Worm (Caenorhabditis elegans) whole organism, L1 larva: ENCODE data around the gene nhr-122.
A peak's percentile ranks its signal among the peaks of the same experiment; 100 is the strongest.

Experiments used
- C04F5.9 ChIP-seq: sonication (generic microtip); optimal IDR thresholded peaks from 2 replicates; lab custom pipeline; 2016; ENCODE audit warnings: missing genetic modification characterization, missing compliant biosample characterization
- C16A3.4 ChIP-seq: fragments of 150-350 bp; optimal IDR thresholded peaks from 2 replicates; lab custom pipeline; 2014; ENCODE audit warnings: missing biosample characterization, missing genetic modification characterization
- C34B4.2 ChIP-seq: sonication (generic microtip); optimal IDR thresholded peaks from 2 replicates; lab custom pipeline; 2017; ENCODE audit warnings: mild to moderate bottlenecking, missing genetic modification characterization, missing compliant biosample characterization
- F16B12.6 ChIP-seq: fragments of 150-350 bp; optimal IDR thresholded peaks from 2 replicates; lab custom pipeline; 2014; ENCODE audit warnings: missing biosample characterization, missing genetic modification characterization
- Y116A8C.19 ChIP-seq: sonication (generic microtip); optimal IDR thresholded peaks from 2 replicates; lab custom pipeline; 2016; ENCODE audit warnings: missing compliant biosample characterization, missing genetic modification characterization, borderline replicate concordance
- ceh-63 ChIP-seq: fragments of 200-800 bp; sonication (Bioruptor generic); optimal IDR thresholded peaks from 2 replicates; lab custom pipeline; 2018; ENCODE audit warnings: mild to moderate bottlenecking, missing genetic modification characterization, missing compliant biosample characterization
- ceh-88 ChIP-seq: fragments of 200-800 bp; sonication (Bioruptor generic); IDR thresholded peaks from 2 replicates; pipeline ENCODE4 v1.3.6; 2022; ENCODE audit warnings: missing genetic modification characterization, missing compliant biosample characterization
- ces-1 ChIP-seq: fragments of 150-350 bp; optimal IDR thresholded peaks from 2 replicates; lab custom pipeline; 2014; ENCODE audit warnings: missing biosample characterization, missing genetic modification reagents, missing genetic modification characterization
- dsc-1 ChIP-seq: sonication (generic microtip); optimal IDR thresholded peaks from 2 replicates; lab custom pipeline; 2016; ENCODE audit warnings: mild to moderate bottlenecking, missing genetic modification characterization, missing compliant biosample characterization
- efl-1 ChIP-seq, 4 experiments: fragments of 150-350 bp; optimal IDR thresholded peaks in 3 of 4; peaks in 1 of 4; 1 replicate in 1 of 4; 2 replicates in 3 of 4; lab custom pipeline; 2014; ENCODE audit warnings: missing biosample characterization in 2 of 4, missing genetic modification characterization in 2 of 4, missing genetic modification reagents in 2 of 4
- ets-5 ChIP-seq: fragments of 200-800 bp; sonication (Bioruptor generic); IDR thresholded peaks from 2 replicates; pipeline ENCODE4 v1.3.6; 2022; ENCODE audit warnings: missing genetic modification characterization, missing compliant biosample characterization
- fkh-10 ChIP-seq: sonication (generic microtip); optimal IDR thresholded peaks from 2 replicates; lab custom pipeline; 2017; ENCODE audit warnings: missing biosample characterization, missing genetic modification reagents, missing genetic modification characterization
- fkh-4 ChIP-seq: sonication (generic microtip); optimal IDR thresholded peaks from 2 replicates; lab custom pipeline; 2016; ENCODE audit warnings: missing compliant biosample characterization, missing genetic modification characterization, borderline replicate concordance
- fkh-8 ChIP-seq: sonication (generic microtip); optimal IDR thresholded peaks from 2 replicates; lab custom pipeline; 2016; ENCODE audit warnings: mild to moderate bottlenecking, missing genetic modification characterization, missing compliant biosample characterization
- grh-1 ChIP-seq: fragments of 200-800 bp; sonication (Bioruptor generic); IDR thresholded peaks from 2 replicates; pipeline ENCODE4 v1.3.6; 2022; ENCODE audit warnings: missing genetic modification reagents, missing genetic modification characterization, missing compliant biosample characterization
- hlh-17 ChIP-seq: fragments of 200-800 bp; sonication (Bioruptor generic); optimal IDR thresholded peaks from 2 replicates; lab custom pipeline; 2018; ENCODE audit warnings: missing genetic modification characterization, mild to moderate bottlenecking, missing compliant biosample characterization, moderate library complexity, borderline replicate concordance
- hpl-2 ChIP-seq: fragments of 150-350 bp; optimal IDR thresholded peaks from 2 replicates; lab custom pipeline; 2014; ENCODE audit warnings: missing biosample characterization, missing genetic modification reagents, missing genetic modification characterization
- irx-1 ChIP-seq: sonication (generic microtip); optimal IDR thresholded peaks from 2 replicates; lab custom pipeline; 2016; ENCODE audit warnings: missing genetic modification characterization, missing compliant biosample characterization
- isw-1 ChIP-seq: fragments of 200-800 bp; sonication (Bioruptor generic); IDR thresholded peaks from 2 replicates; pipeline ENCODE4 v1.3.6; 2022; ENCODE audit warnings: missing genetic modification characterization, missing compliant biosample characterization
- jun-1 ChIP-seq: fragments of 150-350 bp; optimal IDR thresholded peaks from 2 replicates; lab custom pipeline; 2014; ENCODE audit warnings: missing biosample characterization, missing genetic modification reagents, missing genetic modification characterization
- lin-15B ChIP-seq: fragments of 150-350 bp; sonication (generic microtip); optimal IDR thresholded peaks from 3 replicates; lab custom pipeline; 2014; ENCODE audit warnings: missing biosample characterization, missing genetic modification characterization
- lin-35 ChIP-seq, 2 experiments: fragments of 150-350 bp; optimal IDR thresholded peaks; 2 replicates each; lab custom pipeline; 2014; ENCODE audit warnings: missing biosample characterization in 2 of 2, missing genetic modification characterization in 2 of 2, missing genetic modification reagents in 2 of 2
- lin-39 ChIP-seq: fragments of 150-350 bp; optimal IDR thresholded peaks from 2 replicates; lab custom pipeline; 2014; ENCODE audit warnings: missing biosample characterization, missing genetic modification reagents, missing genetic modification characterization
- lir-3 ChIP-seq: sonication (generic microtip); optimal IDR thresholded peaks from 2 replicates; lab custom pipeline; 2016; ENCODE audit warnings: mild to moderate bottlenecking, missing genetic modification characterization, moderate library complexity, missing compliant biosample characterization; ENCODE audit not compliant: poor library complexity
- lsy-2 ChIP-seq, 2 experiments: fragments of 150-350 bp; optimal IDR thresholded peaks; 2 replicates each; lab custom pipeline; 2014; ENCODE audit warnings: missing biosample characterization in 2 of 2, missing genetic modification characterization in 2 of 2
- mab-9 ChIP-seq: fragments of 200-800 bp; sonication (Bioruptor generic); IDR thresholded peaks from 2 replicates; pipeline ENCODE4 v1.3.6; 2022; ENCODE audit warnings: missing genetic modification reagents, missing genetic modification characterization, missing compliant biosample characterization
- mdl-1 ChIP-seq, 2 experiments: fragments of 150-350 bp; optimal IDR thresholded peaks; 2 replicates each; lab custom pipeline; 2014 to 2017; ENCODE audit warnings: missing biosample characterization in 2 of 2, missing genetic modification characterization in 2 of 2, inconsistent platforms in 1 of 2
- mef-2 ChIP-seq: fragments of 150-350 bp; optimal IDR thresholded peaks from 2 replicates; lab custom pipeline; 2014; ENCODE audit warnings: missing biosample characterization, missing genetic modification characterization
- nhr-20 ChIP-seq: sonication (generic microtip); optimal IDR thresholded peaks from 2 replicates; lab custom pipeline; 2016; ENCODE audit warnings: mild to moderate bottlenecking, missing genetic modification characterization, missing compliant biosample characterization
- nhr-28 ChIP-seq: fragments of 150-350 bp; optimal IDR thresholded peaks from 2 replicates; lab custom pipeline; 2014; ENCODE audit warnings: missing biosample characterization, missing genetic modification characterization
- nhr-47 ChIP-seq: sonication (generic microtip); optimal IDR thresholded peaks from 2 replicates; lab custom pipeline; 2016; ENCODE audit warnings: mild to moderate bottlenecking, missing genetic modification characterization, moderate library complexity, missing compliant biosample characterization
- nhr-71 ChIP-seq: sonication (generic microtip); optimal IDR thresholded peaks from 2 replicates; lab custom pipeline; 2016; ENCODE audit warnings: mild to moderate bottlenecking, missing genetic modification characterization, moderate library complexity, missing compliant biosample characterization
- nhr-76 ChIP-seq: sonication (generic microtip); optimal IDR thresholded peaks from 2 replicates; lab custom pipeline; 2017; ENCODE audit warnings: missing biosample characterization, missing genetic modification characterization
- nhr-84 ChIP-seq: sonication (generic microtip); optimal IDR thresholded peaks from 2 replicates; lab custom pipeline; 2017; ENCODE audit warnings: missing biosample characterization, missing genetic modification characterization
- pax-3 ChIP-seq: fragments of 200-800 bp; sonication (Bioruptor generic); optimal IDR thresholded peaks from 2 replicates; lab custom pipeline; 2018; ENCODE audit warnings: mild to moderate bottlenecking, missing genetic modification characterization, moderate library complexity, missing compliant biosample characterization
- pqm-1 ChIP-seq: sonication (generic microtip); optimal IDR thresholded peaks from 3 replicates; lab custom pipeline; 2017; ENCODE audit warnings: missing biosample characterization, missing genetic modification characterization
- skn-1 ChIP-seq: fragments of 150-350 bp; optimal IDR thresholded peaks from 2 replicates; lab custom pipeline; 2014; ENCODE audit warnings: missing biosample characterization, missing genetic modification characterization
- snu-23 ChIP-seq: sonication (generic microtip); optimal IDR thresholded peaks from 2 replicates; lab custom pipeline; 2016; ENCODE audit warnings: missing genetic modification characterization, missing compliant biosample characterization
- sox-4 ChIP-seq: sonication (generic microtip); optimal IDR thresholded peaks from 2 replicates; lab custom pipeline; 2016; ENCODE audit warnings: missing genetic modification characterization, missing compliant biosample characterization
- sptf-1 ChIP-seq: fragments of 150-350 bp; optimal IDR thresholded peaks from 2 replicates; lab custom pipeline; 2014; ENCODE audit warnings: missing biosample characterization, missing genetic modification characterization
- sup-37 ChIP-seq: fragments of 200-800 bp; sonication (Bioruptor generic); optimal IDR thresholded peaks from 2 replicates; lab custom pipeline; 2018; ENCODE audit warnings: mild to moderate bottlenecking, missing genetic modification characterization, missing compliant biosample characterization
- swsn-7 ChIP-seq: sonication (generic microtip); optimal IDR thresholded peaks from 2 replicates; lab custom pipeline; 2016; ENCODE audit warnings: missing genetic modification characterization, missing compliant biosample characterization
- tlp-1 ChIP-seq: fragments of 150-350 bp; optimal IDR thresholded peaks from 2 replicates; lab custom pipeline; 2014; ENCODE audit warnings: missing biosample characterization, missing genetic modification characterization
- unc-30 ChIP-seq: sonication (generic microtip); optimal IDR thresholded peaks from 2 replicates; lab custom pipeline; 2017; ENCODE audit warnings: missing biosample characterization, missing genetic modification characterization
- unc-62 ChIP-seq: fragments of 150-350 bp; optimal IDR thresholded peaks from 2 replicates; lab custom pipeline; 2014; ENCODE audit warnings: missing biosample characterization, missing genetic modification reagents, missing genetic modification characterization
- unc-86 ChIP-seq: sonication (generic microtip); optimal IDR thresholded peaks from 2 replicates; lab custom pipeline; 2016; ENCODE audit warnings: missing genetic modification characterization, missing compliant biosample characterization
- vab-15 ChIP-seq: sonication (generic microtip); optimal IDR thresholded peaks from 2 replicates; lab custom pipeline; 2017; ENCODE audit warnings: missing genotype, mild to moderate bottlenecking, missing genetic modification characterization, missing compliant biosample characterization
- zip-4 ChIP-seq: fragments of 200-800 bp; sonication (Bioruptor generic); optimal IDR thresholded peaks from 2 replicates; lab custom pipeline; 2018; ENCODE audit warnings: mild to moderate bottlenecking, missing genetic modification characterization, moderate library complexity, missing compliant biosample characterization
- ztf-11 ChIP-seq, 2 experiments: sonication (generic microtip); optimal IDR thresholded peaks; 2 replicates each; lab custom pipeline; 2016 to 2017; ENCODE audit warnings: missing genetic modification characterization in 2 of 2, missing biosample characterization in 1 of 2, missing compliant biosample characterization in 1 of 2

nhr-122 gene

DNA sequence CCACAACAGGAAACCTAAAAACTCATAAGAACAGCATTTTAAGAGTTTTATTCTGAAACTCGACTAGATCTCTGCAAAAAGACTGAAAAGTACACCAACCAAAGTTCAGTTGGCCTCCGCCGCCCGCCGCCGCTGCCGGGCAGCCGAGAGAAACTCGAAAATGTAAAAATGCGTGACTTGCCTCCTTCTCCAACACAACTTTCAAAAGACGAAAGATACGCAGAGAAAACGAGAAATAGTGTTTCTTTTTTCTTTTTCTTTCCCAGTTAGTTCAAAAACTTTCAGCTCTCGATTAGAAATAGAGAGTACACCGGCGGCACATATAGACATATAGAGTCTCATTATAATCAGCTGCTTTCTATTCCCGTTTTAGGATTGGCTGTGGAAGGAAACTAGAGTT lies 36.1 kb downstream of the nhr-122 start (continued):
- no peak for TF ChIP-seq C34B4.2
- no peak for TF ChIP-seq mab-9 (GFP tag; lab: Robert Waterston, UW)
- no peak for TF ChIP-seq nhr-28 (tag; lab: Kevin White, UChicago)
- no peak for TF ChIP-seq C04F5.9 (tag; lab: Kevin White, UChicago)
- TF ChIP-seq nhr-47 (tag; lab: Kevin White, UChicago), result peak; percentile 47
- no peak for TF ChIP-seq tlp-1 (tag; lab: Kevin White, UChicago)
- TF ChIP-seq hlh-17 (GFP tag; lab: Kevin White, UChicago), result no peak
- TF ChIP-seq pax-3 (tag; lab: Kevin White, UChicago), result no peak
- no peak for TF ChIP-seq unc-30 (tag; lab: Kevin White, UChicago)
- TF ChIP-seq ceh-63 (GFP tag; lab: Kevin White, UChicago), result no peak
- TF ChIP-seq mdl-1 (tag; optimal IDR thresholded peaks at IDR 0.05; lab: Kevin White, UChicago), result peak in 1 of 2 experiments; percentile 41
- peak; percentile 54 for TF ChIP-seq nhr-71 (tag; lab: Kevin White, UChicago)
- TF ChIP-seq fkh-4 (tag; lab: Kevin White, UChicago), result no peak
- no peak for TF ChIP-seq ceh-88
- no peak for TF ChIP-seq isw-1 (GFP tag; lab: Robert Waterston, UW)
- peak; percentile 49 for TF ChIP-seq skn-1 (tag; lab: Kevin White, UChicago)
- no peak for TF ChIP-seq swsn-7
- no peak for TF ChIP-seq fkh-10 (GFP tag; lab: Kevin White, UChicago)
- TF ChIP-seq mef-2, result no peak
- no peak for TF ChIP-seq sup-37 (GFP tag; lab: Kevin White, UChicago)
- TF ChIP-seq nhr-84 (tag; lab: Kevin White, UChicago), result no peak
- peak in 1 of 2 experiments; percentile 60 for TF ChIP-seq lsy-2 (tag; optimal IDR thresholded peaks at IDR 0.05; lab: Kevin White, UChicago)
- TF ChIP-seq F16B12.6 (tag; lab: Kevin White, UChicago), result no peak
- no peak for TF ChIP-seq nhr-76 (tag; lab: Kevin White, UChicago)
- TF ChIP-seq pqm-1 (tag; lab: Kevin White, UChicago), result no peak
- TF ChIP-seq efl-1 (optimal IDR thresholded peaks at IDR 0.05; lab: Kevin White, UChicago), result peak; percentile 16
- peak in 1 of 2 experiments; percentile 12 for TF ChIP-seq efl-1 (GFP tag; optimal IDR thresholded peaks at IDR 0.05 in 1 of 2; lab: Kevin White, UChicago)
- TF ChIP-seq Y116A8C.19 (tag; lab: Kevin White, UChicago), result no peak
- TF ChIP-seq sptf-1 (tag; lab: Kevin White, UChicago), result no peak
- no peak for TF ChIP-seq lir-3
- no peak for TF ChIP-seq ztf-11 (tag; optimal IDR thresholded peaks at IDR 0.05; lab: Kevin White, UChicago)
- TF ChIP-seq lin-39 (tag; lab: Kevin White, UChicago), result no peak
- TF ChIP-seq unc-62 (GFP tag; lab: Kevin White, UChicago), result no peak
- TF ChIP-seq C16A3.4 (tag; lab: Kevin White, UChicago), result peak; percentile 19
- peak; percentile 54 for TF ChIP-seq nhr-20 (tag; lab: Kevin White, UChicago)
- TF ChIP-seq irx-1 (tag; lab: Kevin White, UChicago), result no peak
- no peak for TF ChIP-seq ces-1
- no peak for TF ChIP-seq ets-5
- TF ChIP-seq lin-15B (tag; lab: Kevin White, UChicago), result no peak
- TF ChIP-seq snu-23 (GFP tag; lab: Kevin White, UChicago), result peak; percentile 50
- peak; percentile 82 for TF ChIP-seq fkh-8 (tag; lab: Kevin White, UChicago)
- peak; percentile 4 for TF ChIP-seq jun-1 (tag; lab: Kevin White, UChicago)
- peak; percentile 11 for TF ChIP-seq unc-86 (tag; lab: Kevin White, UChicago)
- TF ChIP-seq vab-15, result no peak
- TF ChIP-seq lin-35 (GFP tag; optimal IDR thresholded peaks at IDR 0.05; lab: Kevin White, UChicago), result peak; percentile 22 to 49
- no peak for TF ChIP-seq sox-4 (tag; lab: Kevin White, UChicago)
- no peak for TF ChIP-seq hpl-2 (GFP tag; lab: Kevin White, UChicago)
- no peak for TF ChIP-seq zip-4 (GFP tag; lab: Kevin White, UChicago)
- TF ChIP-seq grh-1 (GFP tag; lab: Robert Waterston, UW), result no peak
- TF ChIP-seq dsc-1 (tag; lab: Kevin White, UChicago), result no peak
